Worm (Caenorhabditis elegans): ENCODE data around the gene twk-6.
A peak's percentile ranks its signal among the peaks of the same experiment; 100 is the strongest.

Gene twk-6

ce11 chrIII:4756983-4757382 is 14.3 kb downstream of the twk-6 start, which contains the start of gene fbxl-2 (continued):
- TF ChIP-seq lin-35 (GFP tag; optimal IDR thresholded peaks at IDR 0.05) (peak; percentile 91 to 99 (median 92)), T26A5.8 (tag; optimal IDR thresholded peaks at IDR 0.05) (no peak), sptf-2 (GFP tag; optimal IDR thresholded peaks at IDR 0.05) (no peak)

ce11 chrIII:4762846-4763245 is 20.1 kb downstream of the twk-6 start:
- TF ChIP-seq egrh-3 (GFP tag; IDR thresholded peaks at IDR 0.05) (peak; percentile 41; the same call in 1 of the 2 replicates), Y79H2A.3 (GFP tag; conservative IDR thresholded peaks at IDR 0.05) (no peak), F33H1.4 (GFP tag; IDR thresholded peaks at IDR 0.05) (no peak), zfh-2 (GFP tag; conservative IDR thresholded peaks at IDR 0.05) (peak; percentile 81)

- TF ChIP-seq cebp-1 (GFP tag; IDR thresholded peaks at IDR 0.05) (no peak), cebp-1 (tag; optimal IDR thresholded peaks at IDR 0.05) (no peak), ztf-25 (GFP tag; IDR thresholded peaks at IDR 0.05) (no peak), lag-1 (GFP tag; IDR thresholded peaks at IDR 0.05) (no peak), lin-26 (GFP tag; IDR thresholded peaks at IDR 0.05) (no peak), nhr-120 (GFP tag; IDR thresholded peaks at IDR 0.05) (no peak), tlf-1 (GFP tag; optimal IDR thresholded peaks at IDR 0.05) (no peak), sptf-2 (GFP tag; optimal IDR thresholded peaks at IDR 0.05) (no peak), B0336.3 (GFP tag; IDR thresholded peaks at IDR 0.05) (no peak), F10E7.11 (tag; optimal IDR thresholded peaks at IDR 0.05) (no peak), ama-1 (optimal IDR thresholded peaks at IDR 0.05) (no peak), ama-1 (GFP tag; optimal IDR thresholded peaks at IDR 0.05) (no peak), hmg-1.2 (GFP tag; IDR thresholded peaks at IDR 0.05) (no peak)
These were observed 20.8 kb downstream of the twk-6 start, which contains the start of gene B0393.4 for ce11 chrIII:4763509-4763908. B0393.4 (minus strand) TSS chrIII:4763609.

- no peak for TF ChIP-seq madf-6 (GFP tag; IDR thresholded peaks at IDR 0.05)
- TF ChIP-seq nhr-120 (GFP tag; IDR thresholded peaks at IDR 0.05): no peak
- TF ChIP-seq mes-4 (tag; optimal IDR thresholded peaks at IDR 0.05): no peak
- no peak for TF ChIP-seq ztf-22 (GFP tag; optimal IDR thresholded peaks at IDR 0.05)
- TF ChIP-seq egl-18 (GFP tag; IDR thresholded peaks at IDR 0.05): no peak
- no peak for TF ChIP-seq pha-4 (tag; optimal IDR thresholded peaks at IDR 0.05)
- no peak for TF ChIP-seq snpc-1.3 (tag; optimal IDR thresholded peaks at IDR 0.05; ENCODE audit: insufficient read depth)
- no peak for TF ChIP-seq hlh-26 (GFP tag; conservative IDR thresholded peaks at IDR 0.05)
- TF ChIP-seq attf-6 (GFP tag; IDR thresholded peaks at IDR 0.05): no peak
- TF ChIP-seq somi-1 (GFP tag; optimal IDR thresholded peaks at IDR 0.05): no peak
- no peak for TF ChIP-seq repo-1 (tag; optimal IDR thresholded peaks at IDR 0.05)
- TF ChIP-seq rec-8 (tag; optimal IDR thresholded peaks at IDR 0.05): no peak
These were observed 22.8 kb downstream of the twk-6 start, which contains the start of gene B0393.5 for ce11 chrIII:4765474-4765873. B0393.5 (plus strand) TSS chrIII:4765774.

- TF ChIP-seq pha-4 (tag; optimal IDR thresholded peaks at IDR 0.05) (no peak), snpc-3.4 (tag; optimal IDR thresholded peaks at IDR 0.05) (no peak), sptf-2 (GFP tag; optimal IDR thresholded peaks at IDR 0.05) (no peak), chd-7 (tag; optimal IDR thresholded peaks at IDR 0.05) (no peak), ets-4 (GFP tag; optimal IDR thresholded peaks at IDR 0.05) (no peak), sea-2 (GFP tag; IDR thresholded peaks at IDR 0.05) (no peak), ceh-100 (GFP tag; IDR thresholded peaks at IDR 0.05) (no peak), somi-1 (GFP tag; optimal IDR thresholded peaks at IDR 0.05) (no peak)
These were observed 24.1 kb downstream of the twk-6 start for ce11 chrIII:4766842-4767241.

All from whole organism, young adult.